Worm (Caenorhabditis elegans): ENCODE measurements around the gene F22E5.17.
"Not testable (repeated sequence)": the region's sequence is repeated elsewhere in the genome, so short reads cannot be mapped to it uniquely, and the experiment has no call there.

DNA sequence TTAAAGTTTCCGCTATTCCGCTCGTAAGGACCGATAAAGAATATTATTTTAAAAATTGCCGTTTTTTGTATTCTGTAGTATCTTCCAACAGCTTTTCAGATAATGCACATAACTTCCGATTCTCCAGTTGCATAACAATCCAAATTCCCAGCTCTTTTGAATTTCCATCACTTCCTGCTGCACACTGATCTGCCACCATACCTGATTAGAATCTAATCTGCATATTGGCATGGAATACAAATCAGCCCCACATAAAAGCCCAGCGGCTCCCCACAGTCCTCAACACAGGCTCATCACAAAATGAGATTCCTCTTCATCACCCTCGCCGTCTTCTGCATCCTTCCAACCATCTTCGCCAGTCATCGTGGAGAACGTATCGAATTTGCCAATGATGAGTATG, 10.8 kb downstream of the F22E5.17 start, which contains the start of gene nspf-2:
- TF ChIP-seq ces-1 (GFP tag; optimal IDR thresholded peaks at IDR 0.05); nhr-11 (tag; optimal IDR thresholded peaks at IDR 0.05); efl-3 (GFP tag; optimal IDR thresholded peaks at IDR 0.05); mep-1 (tag; optimal IDR thresholded peaks at IDR 0.05); lir-3 (tag; optimal IDR thresholded peaks at IDR 0.05; ENCODE audit: poor library complexity); ztf-4 (tag; optimal IDR thresholded peaks at IDR 0.05); Y116A8C.19 (tag; optimal IDR thresholded peaks at IDR 0.05; ENCODE audit: borderline replicate concordance); unc-130 (tag; optimal IDR thresholded peaks at IDR 0.05): not testable (repeated sequence)

Measured in whole organism, L1 larva.